Worm (Caenorhabditis elegans) whole organism, midembryonic: Measurements from ENCODE around the gene F56A8.4.

ENCODE experiments used
- T22C8.4 ChIP-seq: fragments of 200-800 bp; sonication (Bioruptor generic); IDR thresholded peaks from 2 replicates; pipeline ENCODE4 v1.3.6; 2022; ENCODE audit warnings: missing genetic modification characterization, missing compliant biosample characterization
- cog-1 ChIP-seq: sonication (generic microtip); optimal IDR thresholded peaks from 2 replicates; lab custom pipeline; 2016; ENCODE audit warnings: missing genetic modification characterization, missing compliant biosample characterization
- flt-1 ChIP-seq: fragments of 200-800 bp; sonication (Bioruptor generic); IDR thresholded peaks from 2 replicates; pipeline ENCODE4 v1.3.6; 2022; ENCODE audit warnings: missing genetic modification characterization, missing compliant biosample characterization
- klf-2 ChIP-seq: fragments of 200-800 bp; sonication (Bioruptor generic); conservative IDR thresholded peaks from 2 replicates; pipeline ENCODE4 v1.3.6; 2022; ENCODE audit warnings: missing genetic modification reagents, missing genetic modification characterization, missing compliant biosample characterization
- med-1 ChIP-seq: sonication (generic microtip); optimal IDR thresholded peaks from 2 replicates; lab custom pipeline; 2017; ENCODE audit warnings: missing genetic modification characterization, mild to moderate bottlenecking, missing compliant biosample characterization, antibody characterized with exemption, missing genetic modification reagents; ENCODE audit not compliant: insufficient read depth
- ref-1 ChIP-seq: fragments of 200-800 bp; sonication (Bioruptor generic); conservative IDR thresholded peaks from 2 replicates; pipeline ENCODE4 v1.3.6; 2022; ENCODE audit warnings: missing genetic modification reagents, missing genetic modification characterization, missing compliant biosample characterization
- tab-1 ChIP-seq: fragments of 200-800 bp; sonication (Bioruptor generic); IDR thresholded peaks from 2 replicates; pipeline ENCODE4 v1.3.6; 2022; ENCODE audit warnings: missing genetic modification characterization, missing compliant biosample characterization
- ztf-23 ChIP-seq: fragments of 200-800 bp; sonication (Bioruptor generic); IDR thresholded peaks from 2 replicates; pipeline ENCODE4 v1.3.6; 2022; ENCODE audit warnings: missing genetic modification reagents, missing genetic modification characterization, missing compliant biosample characterization
- ztf-29 ChIP-seq: fragments of 200-800 bp; sonication (Bioruptor generic); IDR thresholded peaks from 2 replicates; pipeline ENCODE4 v1.3.6; 2022; ENCODE audit warnings: missing genetic modification reagents, missing genetic modification characterization, missing compliant biosample characterization

The F56A8.4 gene

ce11 chrIII:13256438-13256928 lies 6.6 kb upstream of the F56A8.4 start, which contains the start of gene F56A8.3:
F56A8.3 (plus strand) TSS chrIII:13256878.
- TF ChIP-seq med-1 (GFP tag; lab: Kevin White, UChicago) = no peak

- TF ChIP-seq ref-1 (GFP tag; lab: Robert Waterston, UW) (no peak), ztf-23 (GFP tag; lab: Robert Waterston, UW) (no peak), ztf-29 (no peak), cog-1 (no peak), med-1 (GFP tag; lab: Kevin White, UChicago) (no peak), T22C8.4 (GFP tag; lab: Robert Waterston, UW) (no peak), klf-2 (GFP tag; lab: Robert Waterston, UW) (no peak), flt-1 (GFP tag; lab: Robert Waterston, UW) (no peak), tab-1 (GFP tag; lab: Robert Waterston, UW) (no peak)
Measured at ce11 chrIII:13258163-13258562, 4.9 kb upstream of the F56A8.4 start.

ce11 chrIII:13258752-13259151 lies 4.3 kb upstream of the F56A8.4 start:
- TF ChIP-seq tab-1 (GFP tag; lab: Robert Waterston, UW) (no peak), flt-1 (GFP tag; lab: Robert Waterston, UW) (0 out of 2 replicates have a peak, but pooled peaks have one; percentile 17), cog-1 (no peak), ref-1 (GFP tag; lab: Robert Waterston, UW) (no peak), T22C8.4 (GFP tag; lab: Robert Waterston, UW) (no peak)

ce11 chrIII:13260344-13260743 lies 2.7 kb upstream of the F56A8.4 start:
- no peak for TF ChIP-seq med-1 (GFP tag; lab: Kevin White, UChicago)
- no peak for TF ChIP-seq klf-2 (GFP tag; lab: Robert Waterston, UW)
- no peak for TF ChIP-seq ref-1 (GFP tag; lab: Robert Waterston, UW)
- no peak for TF ChIP-seq T22C8.4 (GFP tag; lab: Robert Waterston, UW)
- TF ChIP-seq ztf-23 (GFP tag; lab: Robert Waterston, UW) = no peak
- no peak for TF ChIP-seq ztf-29
- TF ChIP-seq flt-1 (GFP tag; lab: Robert Waterston, UW) = no peak
- TF ChIP-seq cog-1 = no peak
- no peak for TF ChIP-seq tab-1 (GFP tag; lab: Robert Waterston, UW)

ce11 chrIII:13265566-13265965 lies 2.5 kb downstream of the F56A8.4 start, which contains the start of gene F56A8.5:
F56A8.5 (plus strand) TSS chrIII:13265866.
- no peak for TF ChIP-seq ztf-29
- TF ChIP-seq klf-2 (GFP tag; lab: Robert Waterston, UW) = no peak
- no peak for TF ChIP-seq med-1 (GFP tag; lab: Kevin White, UChicago)
- TF ChIP-seq cog-1 = no peak
- no peak for TF ChIP-seq tab-1 (GFP tag; lab: Robert Waterston, UW)
- no peak for TF ChIP-seq ref-1 (GFP tag; lab: Robert Waterston, UW)
- no peak for TF ChIP-seq flt-1 (GFP tag; lab: Robert Waterston, UW)
- TF ChIP-seq ztf-23 (GFP tag; lab: Robert Waterston, UW) = no peak
- TF ChIP-seq T22C8.4 (GFP tag; lab: Robert Waterston, UW) = no peak

ce11 chrIII:13267046-13267445 lies 4.0 kb downstream of the F56A8.4 start:
- TF ChIP-seq med-1 (GFP tag; lab: Kevin White, UChicago) (no peak), cog-1 (no peak), tab-1 (GFP tag; lab: Robert Waterston, UW) (no peak), flt-1 (GFP tag; lab: Robert Waterston, UW) (no peak), ref-1 (GFP tag; lab: Robert Waterston, UW) (no peak), klf-2 (GFP tag; lab: Robert Waterston, UW) (no peak)

ce11 chrIII:13268856-13269255 lies 5.8 kb downstream of the F56A8.4 start, which contains the start of gene cpf-2:
cpf-2 (minus strand) TSS chrIII:13268883.
- 0 out of 2 replicates have a peak, but pooled peaks have one; percentile 23 for TF ChIP-seq ref-1 (GFP tag; lab: Robert Waterston, UW)
- TF ChIP-seq T22C8.4 (GFP tag; lab: Robert Waterston, UW) = peak; percentile 73
- TF ChIP-seq flt-1 (GFP tag; lab: Robert Waterston, UW) = peak; percentile 88
- TF ChIP-seq tab-1 (GFP tag; lab: Robert Waterston, UW) = peak; percentile 73; the same call in 1 of the 2 replicates
- peak; percentile 89 for TF ChIP-seq med-1 (GFP tag; lab: Kevin White, UChicago)
- 0 out of 2 replicates have a peak, but pooled peaks have one; percentile 25 for TF ChIP-seq ztf-29
- TF ChIP-seq klf-2 (GFP tag; lab: Robert Waterston, UW) = 0 out of 2 replicates have a peak, but pooled peaks have one; percentile 44
- TF ChIP-seq cog-1 = peak; percentile 45
- TF ChIP-seq ztf-23 (GFP tag; lab: Robert Waterston, UW) = peak; percentile 83

ce11 chrIII:13270896-13271295 lies 7.8 kb downstream of the F56A8.4 start:
- TF ChIP-seq flt-1 (GFP tag; lab: Robert Waterston, UW) (no peak), cog-1 (no peak), klf-2 (GFP tag; lab: Robert Waterston, UW) (no peak), ztf-23 (GFP tag; lab: Robert Waterston, UW) (no peak), ztf-29 (no peak), ref-1 (GFP tag; lab: Robert Waterston, UW) (no peak), T22C8.4 (GFP tag; lab: Robert Waterston, UW) (no peak), med-1 (GFP tag; lab: Kevin White, UChicago) (no peak), tab-1 (GFP tag; lab: Robert Waterston, UW) (no peak)

ce11 chrIII:13272227-13272626 lies 9.1 kb downstream of the F56A8.4 start:
- no peak for TF ChIP-seq ztf-23 (GFP tag; lab: Robert Waterston, UW)
- TF ChIP-seq ref-1 (GFP tag; lab: Robert Waterston, UW) = no peak
- TF ChIP-seq cog-1 = no peak
- TF ChIP-seq tab-1 (GFP tag; lab: Robert Waterston, UW) = no peak
- TF ChIP-seq ztf-29 = no peak
- TF ChIP-seq med-1 (GFP tag; lab: Kevin White, UChicago) = no peak
- TF ChIP-seq klf-2 (GFP tag; lab: Robert Waterston, UW) = no peak
- no peak for TF ChIP-seq flt-1 (GFP tag; lab: Robert Waterston, UW)
- TF ChIP-seq T22C8.4 (GFP tag; lab: Robert Waterston, UW) = no peak
